Worm (Caenorhabditis elegans) whole organism, early embryonic: ENCODE measurements around the gene gcy-5.

Experiments
- aly-1 ChIP-seq: sonication (generic microtip); optimal IDR thresholded peaks from 2 replicates; lab custom pipeline; 2016; ENCODE audit warnings: missing genetic modification characterization, missing compliant biosample characterization
- scrt-1 ChIP-seq: fragments of 200-800 bp; sonication (Bioruptor generic); IDR thresholded peaks from 2 replicates; pipeline ENCODE4 v1.3.6; 2022; ENCODE audit warnings: missing genetic modification characterization, missing compliant biosample characterization
- tbx-37 ChIP-seq: fragments of 200-800 bp; sonication (Bioruptor generic); conservative IDR thresholded peaks from 2 replicates; pipeline ENCODE4 v1.3.6; 2022; ENCODE audit warnings: missing genetic modification reagents, missing genetic modification characterization, missing compliant biosample characterization

DNA sequence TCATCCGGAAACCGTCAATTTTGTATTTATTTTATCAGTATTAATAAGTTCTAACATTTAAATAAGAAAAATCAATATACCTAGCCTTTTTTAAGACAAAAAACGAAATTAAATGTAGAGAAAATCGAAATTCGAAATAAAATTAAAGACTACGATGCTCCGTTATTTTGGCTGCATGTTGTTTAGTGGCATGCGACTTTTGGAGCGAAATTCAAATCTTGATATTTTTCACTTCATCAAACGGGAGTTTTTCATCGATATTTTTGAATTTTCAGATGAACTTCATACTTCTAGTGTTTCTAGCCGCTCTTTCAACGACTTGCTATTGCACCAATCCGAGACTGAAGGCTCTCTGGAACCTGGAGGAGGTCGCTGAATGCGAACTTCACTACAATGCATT, 34.5 kb upstream of the gcy-5 start, which contains the start of gene C07E3.9:
- TF ChIP-seq scrt-1 (GFP tag; lab: Robert Waterston, UW): no peak
- no peak for TF ChIP-seq aly-1
- TF ChIP-seq tbx-37 (GFP tag; lab: Robert Waterston, UW): no peak
